Worm (Caenorhabditis elegans) whole organism, mixed stage, embryonic: ENCODE data around the gene C18A3.10.

Experiments used
- M03D4.4 ChIP-seq: sonication (generic microtip); optimal IDR thresholded peaks from 2 replicates; lab custom pipeline; 2017; ENCODE audit warnings: mild to moderate bottlenecking, missing genetic modification characterization, missing compliant biosample characterization
- blmp-1 ChIP-seq: fragments of 150-350 bp; optimal IDR thresholded peaks from 2 replicates; lab custom pipeline; 2014; ENCODE audit warnings: missing biosample characterization, missing genetic modification characterization
- ceh-39 ChIP-seq: fragments of 150-350 bp; optimal IDR thresholded peaks from 2 replicates; lab custom pipeline; 2014; ENCODE audit warnings: missing biosample characterization, missing genetic modification characterization
- ceh-43 ChIP-seq: fragments of 200-800 bp; sonication (Bioruptor generic); optimal IDR thresholded peaks from 2 replicates; lab custom pipeline; 2018; ENCODE audit warnings: mild to moderate bottlenecking, missing genetic modification characterization, moderate library complexity, missing compliant biosample characterization
- ceh-83 ChIP-seq: fragments of 200-800 bp; sonication (Bioruptor generic); optimal IDR thresholded peaks from 2 replicates; lab custom pipeline; 2018; ENCODE audit warnings: mild to moderate bottlenecking, missing genetic modification characterization, missing compliant biosample characterization
- ces-1 ChIP-seq: fragments of 150-350 bp; optimal IDR thresholded peaks from 2 replicates; lab custom pipeline; 2014; ENCODE audit warnings: missing biosample characterization, missing genetic modification reagents, missing genetic modification characterization
- cnd-1 ChIP-seq: fragments of 200-800 bp; sonication (Bioruptor generic); optimal IDR thresholded peaks from 2 replicates; lab custom pipeline; 2018; ENCODE audit warnings: mild to moderate bottlenecking, missing genetic modification characterization, missing compliant biosample characterization
- drap-1 ChIP-seq: fragments of 200-800 bp; sonication (Bioruptor generic); optimal IDR thresholded peaks from 3 replicates; lab custom pipeline; 2018; ENCODE audit warnings: mild to moderate bottlenecking, missing genetic modification characterization, missing compliant biosample characterization
- elt-1 ChIP-seq: sonication (generic microtip); optimal IDR thresholded peaks from 2 replicates; lab custom pipeline; 2017; ENCODE audit warnings: missing genetic modification characterization, mild to moderate bottlenecking, missing compliant biosample characterization, antibody characterized with exemption, moderate library complexity, borderline replicate concordance; ENCODE audit not compliant: insufficient read depth
- flh-1 ChIP-seq: fragments of 200-800 bp; sonication (Bioruptor generic); optimal IDR thresholded peaks from 2 replicates; lab custom pipeline; 2018; ENCODE audit warnings: mild to moderate bottlenecking, missing genetic modification characterization, moderate library complexity, missing compliant biosample characterization
- ham-2 ChIP-seq: fragments of 200-800 bp; sonication (Bioruptor generic); optimal IDR thresholded peaks from 2 replicates; lab custom pipeline; 2018; ENCODE audit warnings: mild to moderate bottlenecking, missing genetic modification characterization, missing compliant biosample characterization
- hlh-1 ChIP-seq: fragments of 150-350 bp; optimal IDR thresholded peaks from 2 replicates; lab custom pipeline; 2014; ENCODE audit warnings: missing biosample characterization, missing genetic modification reagents, missing genetic modification characterization
- lin-13 ChIP-seq: fragments of 150-350 bp; optimal IDR thresholded peaks from 2 replicates; lab custom pipeline; 2014; ENCODE audit warnings: missing biosample characterization, missing genetic modification characterization
- lin-32 ChIP-seq: fragments of 200-800 bp; sonication (Bioruptor generic); optimal IDR thresholded peaks from 2 replicates; lab custom pipeline; 2018; ENCODE audit warnings: mild to moderate bottlenecking, missing genetic modification characterization, missing compliant biosample characterization
- lsy-2 ChIP-seq: fragments of 150-350 bp; optimal IDR thresholded peaks from 2 replicates; lab custom pipeline; 2014; ENCODE audit warnings: missing biosample characterization, missing genetic modification characterization
- mab-5 ChIP-seq: fragments of 150-350 bp; optimal IDR thresholded peaks from 2 replicates; lab custom pipeline; 2014; ENCODE audit warnings: missing biosample characterization, missing genetic modification characterization
- mep-1 ChIP-seq: fragments of 150-350 bp; optimal IDR thresholded peaks from 2 replicates; lab custom pipeline; 2017; ENCODE audit warnings: missing biosample characterization, missing genetic modification reagents, missing genetic modification characterization, inconsistent platforms
- nhr-12 ChIP-seq: fragments of 150-350 bp; optimal IDR thresholded peaks from 2 replicates; lab custom pipeline; 2014; ENCODE audit warnings: missing biosample characterization, missing genetic modification characterization
- nhr-2 ChIP-seq: fragments of 150-350 bp; optimal IDR thresholded peaks from 2 replicates; lab custom pipeline; 2014; ENCODE audit warnings: missing biosample characterization, missing genetic modification characterization
- nhr-237 ChIP-seq: fragments of 150-350 bp; optimal IDR thresholded peaks from 2 replicates; lab custom pipeline; 2014; ENCODE audit warnings: missing biosample characterization, missing genetic modification characterization
- nhr-28 ChIP-seq: fragments of 150-350 bp; optimal IDR thresholded peaks from 2 replicates; lab custom pipeline; 2014; ENCODE audit warnings: missing biosample characterization, missing genetic modification characterization
- nhr-76 ChIP-seq: sonication (generic microtip); optimal IDR thresholded peaks from 2 replicates; lab custom pipeline; 2017; ENCODE audit warnings: missing biosample characterization, missing genetic modification characterization
- pha-4 ChIP-seq: fragments of 150-350 bp; optimal IDR thresholded peaks from 2 replicates; lab custom pipeline; 2018; ENCODE audit warnings: missing biosample characterization, missing genetic modification reagents, missing genetic modification characterization
- sem-2 ChIP-seq: fragments of 200-800 bp; sonication (Bioruptor generic); optimal IDR thresholded peaks from 2 replicates; lab custom pipeline; 2018; ENCODE audit warnings: mild to moderate bottlenecking, missing genetic modification characterization, missing compliant biosample characterization
- sptf-1 ChIP-seq: sonication (generic microtip); optimal IDR thresholded peaks from 2 replicates; lab custom pipeline; 2017; ENCODE audit warnings: mild to moderate bottlenecking, missing genetic modification characterization, moderate library complexity, missing compliant biosample characterization
- tbx-8 ChIP-seq: fragments of 200-800 bp; sonication (Bioruptor generic); optimal IDR thresholded peaks from 2 replicates; lab custom pipeline; 2018; ENCODE audit warnings: mild to moderate bottlenecking, missing genetic modification characterization, moderate library complexity, missing compliant biosample characterization
- unc-120 ChIP-seq: sonication (generic microtip); optimal IDR thresholded peaks from 2 replicates; lab custom pipeline; 2017; ENCODE audit warnings: missing genetic modification characterization, missing compliant biosample characterization; ENCODE audit not compliant: poor library complexity, severe bottlenecking
- unc-39 ChIP-seq: fragments of 150-350 bp; optimal IDR thresholded peaks from 2 replicates; lab custom pipeline; 2014; ENCODE audit warnings: missing biosample characterization, missing genetic modification characterization
- unc-62 ChIP-seq: fragments of 150-350 bp; optimal IDR thresholded peaks from 2 replicates; lab custom pipeline; 2014; ENCODE audit warnings: missing biosample characterization, missing genetic modification reagents, missing genetic modification characterization
- zip-8 ChIP-seq: fragments of 150-350 bp; optimal IDR thresholded peaks from 2 replicates; lab custom pipeline; 2014; ENCODE audit warnings: missing biosample characterization, missing genetic modification characterization
- ztf-11 ChIP-seq: fragments of 150-350 bp; optimal IDR thresholded peaks from 2 replicates; lab custom pipeline; 2014; ENCODE audit warnings: missing biosample characterization, missing genetic modification characterization

The C18A3.10 gene

ce11 chrII:5701485-5701884 lies 14.2 kb downstream of the C18A3.10 start:
- TF ChIP-seq ceh-83: no peak
- TF ChIP-seq drap-1 (GFP tag; lab: Kevin White, UChicago): no peak
- TF ChIP-seq ces-1 (GFP tag; lab: Kevin White, UChicago): peak; percentile 1
- TF ChIP-seq mep-1 (tag; lab: Kevin White, UChicago): peak; percentile 31
- no peak for TF ChIP-seq sem-2 (GFP tag; lab: Kevin White, UChicago)

ce11 chrII:5698869-5699268 lies 16.8 kb downstream of the C18A3.10 start, which contains the start of the genes C25H3.10 and C25H3.1:
Gene C25H3.10 (minus strand): TSS chrII:5698969.
Gene C25H3.1 (plus strand): TSS chrII:5699071.
- TF ChIP-seq ham-2 (GFP tag; lab: Kevin White, UChicago): no peak
- no peak for TF ChIP-seq ztf-11 (tag; lab: Kevin White, UChicago)
- TF ChIP-seq pha-4: no peak
- TF ChIP-seq nhr-237 (tag; lab: Kevin White, UChicago): no peak
- no peak for TF ChIP-seq sptf-1 (tag; lab: Kevin White, UChicago)
- TF ChIP-seq zip-8: no peak
- TF ChIP-seq, all 35 proteins: peak for 0

- TF ChIP-seq nhr-76 (tag; lab: Kevin White, UChicago) (no peak), ceh-83 (no peak), flh-1 (no peak), mab-5 (tag; lab: Kevin White, UChicago) (no peak), drap-1 (GFP tag; lab: Kevin White, UChicago) (no peak), ham-2 (GFP tag; lab: Kevin White, UChicago) (no peak), blmp-1 (no peak), unc-62 (GFP tag; lab: Kevin White, UChicago) (no peak), elt-1 (tag; lab: Kevin White, UChicago) (no peak), cnd-1 (tag; lab: Kevin White, UChicago) (no peak), nhr-28 (tag; lab: Kevin White, UChicago) (no peak), unc-120 (tag; lab: Kevin White, UChicago) (no peak), ceh-39 (no peak), pha-4 (no peak), zip-8 (no peak)
Measured at ce11 chrII:5698254-5698653, 17.4 kb downstream of the C18A3.10 start.

- no peak for TF ChIP-seq cnd-1 (tag; lab: Kevin White, UChicago)
- TF ChIP-seq ceh-83: no peak
- no peak for TF ChIP-seq lin-13 (tag; lab: Kevin White, UChicago)
- no peak for TF ChIP-seq drap-1 (GFP tag; lab: Kevin White, UChicago)
- TF ChIP-seq flh-1: no peak
- TF ChIP-seq nhr-28 (tag; lab: Kevin White, UChicago): no peak
- no peak for TF ChIP-seq elt-1 (tag; lab: Kevin White, UChicago)
- TF ChIP-seq ham-2 (GFP tag; lab: Kevin White, UChicago): no peak
- TF ChIP-seq, all 35 proteins: peak for 0
Measured at ce11 chrII:5697338-5697737, 18.3 kb downstream of the C18A3.10 start.

- TF ChIP-seq mep-1 (tag; lab: Kevin White, UChicago): no peak
- TF ChIP-seq nhr-12 (tag; lab: Kevin White, UChicago): no peak
Measured at ce11 chrII:5696218-5696617, 19.4 kb downstream of the C18A3.10 start.

- no peak for TF ChIP-seq sem-2 (GFP tag; lab: Kevin White, UChicago)
- no peak for TF ChIP-seq elt-1 (tag; lab: Kevin White, UChicago)
- no peak for TF ChIP-seq blmp-1
- no peak for TF ChIP-seq lsy-2
- no peak for TF ChIP-seq lin-32
- TF ChIP-seq M03D4.4: no peak
- no peak for TF ChIP-seq ztf-11 (tag; lab: Kevin White, UChicago)
- TF ChIP-seq sptf-1 (tag; lab: Kevin White, UChicago): no peak
Measured at ce11 chrII:5694798-5695197, 20.8 kb downstream of the C18A3.10 start, which contains the start of gene C25H3.14. Gene C25H3.14 (plus strand): TSS chrII:5695098.

- no peak for TF ChIP-seq flh-1
- TF ChIP-seq M03D4.4: no peak
- TF ChIP-seq ceh-83: no peak
- no peak for TF ChIP-seq nhr-2 (tag; lab: Kevin White, UChicago)
- TF ChIP-seq pha-4: no peak
- TF ChIP-seq ztf-11 (tag; lab: Kevin White, UChicago): no peak
- no peak for TF ChIP-seq lsy-2
- TF ChIP-seq hlh-1: no peak
- TF ChIP-seq tbx-8 (GFP tag; lab: Kevin White, UChicago): no peak
- TF ChIP-seq ceh-43 (GFP tag; lab: Kevin White, UChicago): no peak
- TF ChIP-seq ces-1 (GFP tag; lab: Kevin White, UChicago): no peak
- TF ChIP-seq ceh-39: no peak
- TF ChIP-seq unc-39 (tag; lab: Kevin White, UChicago): no peak
Measured at ce11 chrII:5693893-5694292, 21.8 kb downstream of the C18A3.10 start, which contains the start of gene C25H3.3. Gene C25H3.3 (plus strand): TSS chrII:5694193.
